Fruit fly (Drosophila melanogaster) whole organism, embryonic: Measurements from ENCODE around the gene vsg.

ENCODE experiments used
- ATbp ChIP-seq: fragments of 200-800 bp; sonication (Bioruptor generic); optimal IDR thresholded peaks from 2 replicates; lab custom pipeline; 2017; ENCODE audit warnings: missing biosample characterization, mild to moderate bottlenecking, missing genetic modification characterization, missing genetic modification reagents
- Aef1 ChIP-seq: fragments of 200-800 bp; sonication (Bioruptor generic); IDR thresholded peaks from 3 replicates; pipeline ENCODE4 v1.3.6; 2022; ENCODE audit warnings: missing biosample characterization, missing genetic modification characterization
- Atf-2 ChIP-seq: fragments of 200-800 bp; sonication (Bioruptor generic); optimal IDR thresholded peaks from 2 replicates; lab custom pipeline; 2016; ENCODE audit warnings: missing biosample characterization, missing genetic modification characterization
- CG10565 ChIP-seq: fragments of 200-800 bp; sonication (Bioruptor generic); optimal IDR thresholded peaks from 3 replicates; lab custom pipeline; 2016; ENCODE audit warnings: missing biosample characterization, mild to moderate bottlenecking, missing genetic modification characterization
- CG10959 ChIP-seq: fragments of 200-800 bp; sonication (Bioruptor generic); IDR thresholded peaks from 2 replicates; pipeline ENCODE4 v1.3.6; 2022; ENCODE audit warnings: missing biosample characterization, missing genetic modification characterization
- CG11093 ChIP-seq: fragments of 200-800 bp; sonication (Bioruptor generic); IDR thresholded peaks from 3 replicates; pipeline ENCODE4 v1.3.6; 2022; ENCODE audit warnings: missing biosample characterization, missing genetic modification characterization
- CG12299 ChIP-seq: fragments of 200-800 bp; sonication (Bioruptor generic); optimal IDR thresholded peaks from 2 replicates; lab custom pipeline; 2018; ENCODE audit warnings: missing biosample characterization, mild to moderate bottlenecking, missing genetic modification characterization
- CG14014 ChIP-seq: fragments of 200-800 bp; sonication (Bioruptor generic); IDR thresholded peaks from 2 replicates; pipeline ENCODE4 v1.3.6; 2022; ENCODE audit warnings: missing biosample characterization, missing genetic modification characterization
- CG16815 ChIP-seq: fragments of 200-800 bp; sonication (Bioruptor generic); optimal IDR thresholded peaks from 3 replicates; lab custom pipeline; 2017; ENCODE audit warnings: missing biosample characterization, mild to moderate bottlenecking, missing genetic modification characterization
- CG17359 ChIP-seq: fragments of 200-800 bp; sonication (Bioruptor generic); optimal IDR thresholded peaks from 3 replicates; lab custom pipeline; 2018; ENCODE audit warnings: missing biosample characterization, mild to moderate bottlenecking, missing genetic modification characterization, moderate library complexity
- CG17912 ChIP-seq: fragments of 200-800 bp; sonication (Bioruptor generic); optimal IDR thresholded peaks from 2 replicates; lab custom pipeline; 2018; ENCODE audit warnings: missing biosample characterization, mild to moderate bottlenecking, missing genetic modification characterization
- CG18011 ChIP-seq: fragments of 200-800 bp; sonication (Bioruptor generic); optimal IDR thresholded peaks from 2 replicates; lab custom pipeline; 2017; ENCODE audit warnings: missing biosample characterization, missing genetic modification characterization, mild to moderate bottlenecking, moderate library complexity, missing genotype
- CG18599 ChIP-seq: fragments of 200-800 bp; sonication (Bioruptor generic); optimal IDR thresholded peaks from 3 replicates; lab custom pipeline; 2017; ENCODE audit warnings: missing biosample characterization, missing genetic modification characterization, mild to moderate bottlenecking, moderate library complexity, missing genetic modification reagents
- CG34224 ChIP-seq: fragments of 200-800 bp; sonication (Bioruptor generic); IDR thresholded peaks from 3 replicates; pipeline ENCODE4 v1.3.6; 2022; ENCODE audit warnings: missing biosample characterization, missing genetic modification characterization; ENCODE audit not compliant: partially characterized antibody
- CG34376 ChIP-seq: fragments of 200-800 bp; sonication (Bioruptor generic); optimal IDR thresholded peaks from 2 replicates; lab custom pipeline; 2018; ENCODE audit warnings: missing biosample characterization, mild to moderate bottlenecking, missing genetic modification characterization
- CG34422 ChIP-seq: fragments of 200-800 bp; sonication (Bioruptor generic); IDR thresholded peaks from 3 replicates; pipeline ENCODE4 v1.3.6; 2022; ENCODE audit warnings: missing biosample characterization, missing genetic modification characterization
- CG6791 ChIP-seq: fragments of 200-800 bp; sonication (Bioruptor generic); IDR thresholded peaks from 3 replicates; pipeline ENCODE4 v1.3.6; 2022; ENCODE audit warnings: missing biosample characterization, missing genetic modification characterization; ENCODE audit not compliant: partially characterized antibody
- CG7556 ChIP-seq: fragments of 200-800 bp; sonication (Bioruptor generic); optimal IDR thresholded peaks from 2 replicates; lab custom pipeline; 2017; ENCODE audit warnings: missing biosample characterization, mild to moderate bottlenecking, missing genetic modification characterization
- CG7987 ChIP-seq: fragments of 200-800 bp; sonication (Bioruptor generic); optimal IDR thresholded peaks from 2 replicates; lab custom pipeline; 2018; ENCODE audit warnings: missing biosample characterization, mild to moderate bottlenecking, missing genetic modification characterization, moderate library complexity
- CG8290 ChIP-seq, 3 experiments: fragments of 200-800 bp; sonication (Bioruptor generic); optimal IDR thresholded peaks; 2 replicates each; lab custom pipeline; 2016 to 2019; ENCODE audit warnings: missing biosample characterization in 3 of 3, missing genetic modification characterization in 3 of 3, mild to moderate bottlenecking in 2 of 3, moderate library complexity in 1 of 3
- CHES-1-like ChIP-seq: fragments of 200-800 bp; sonication (Bioruptor generic); optimal IDR thresholded peaks from 2 replicates; lab custom pipeline; 2016; ENCODE audit warnings: missing biosample characterization, missing genetic modification characterization
- CrebB ChIP-seq: fragments of 200-800 bp; sonication (Bioruptor generic); optimal IDR thresholded peaks from 3 replicates; lab custom pipeline; 2018; ENCODE audit warnings: missing biosample characterization, mild to moderate bottlenecking, missing genetic modification characterization
- Ets65A ChIP-seq: fragments of 200-800 bp; sonication (Bioruptor generic); peaks from one replicate; lab custom pipeline; 2016; ENCODE audit warnings: missing biosample characterization, missing genetic modification characterization
- HHEX ChIP-seq: fragments of 200-800 bp; sonication (Bioruptor generic); optimal IDR thresholded peaks from 3 replicates; lab custom pipeline; 2017; ENCODE audit warnings: missing biosample characterization, mild to moderate bottlenecking, missing genetic modification characterization, missing genetic modification reagents
- Hey ChIP-seq: fragments of 200-800 bp; sonication (Bioruptor generic); optimal IDR thresholded peaks from 3 replicates; lab custom pipeline; 2018; ENCODE audit warnings: missing biosample characterization, mild to moderate bottlenecking, missing genetic modification characterization
- HmgZ ChIP-seq: fragments of 200-800 bp; sonication (Bioruptor generic); optimal IDR thresholded peaks from 2 replicates; lab custom pipeline; 2018; ENCODE audit warnings: missing biosample characterization, mild to moderate bottlenecking, missing genetic modification characterization
- MBD-R2 ChIP-seq: fragments of 200-800 bp; sonication (Bioruptor generic); IDR thresholded peaks from 2 replicates; pipeline ENCODE4 v1.3.6; 2022; ENCODE audit warnings: missing biosample characterization, missing genetic modification characterization
- Nf-YA ChIP-seq: fragments of 200-800 bp; sonication (Bioruptor generic); IDR thresholded peaks from 2 replicates; pipeline ENCODE4 v1.3.6; 2022; ENCODE audit warnings: missing biosample characterization, missing genetic modification characterization
- Sox102F ChIP-seq: fragments of 200-800 bp; sonication (Bioruptor generic); optimal IDR thresholded peaks from 2 replicates; lab custom pipeline; 2018; ENCODE audit warnings: missing biosample characterization, mild to moderate bottlenecking, missing genetic modification characterization, moderate library complexity
- Sry-β ChIP-seq: fragments of 200-800 bp; sonication (Bioruptor generic); optimal IDR thresholded peaks from 2 replicates; lab custom pipeline; 2018; ENCODE audit warnings: missing biosample characterization, mild to moderate bottlenecking, missing genetic modification characterization, moderate library complexity
- YL-1 ChIP-seq: fragments of 200-800 bp; sonication (Bioruptor generic); optimal IDR thresholded peaks from 3 replicates; lab custom pipeline; 2017; ENCODE audit warnings: missing biosample characterization, mild to moderate bottlenecking, missing genetic modification characterization
- ab ChIP-seq: fragments of 200-800 bp; sonication (Bioruptor generic); optimal IDR thresholded peaks from 2 replicates; lab custom pipeline; 2016; ENCODE audit warnings: missing biosample characterization, missing genetic modification characterization
- caup ChIP-seq: fragments of 200-800 bp; sonication (Bioruptor generic); optimal IDR thresholded peaks from 3 replicates; lab custom pipeline; 2017; ENCODE audit warnings: missing biosample characterization, mild to moderate bottlenecking, missing genetic modification characterization, moderate library complexity; ENCODE audit not compliant: severe bottlenecking
- ci ChIP-seq: fragments of 200-800 bp; sonication (Bioruptor generic); IDR thresholded peaks from 3 replicates; pipeline ENCODE4 v1.3.6; 2022; ENCODE audit warnings: missing biosample characterization, missing genetic modification characterization
- ftz-f1 ChIP-seq: fragments of 200-800 bp; sonication (Bioruptor generic); optimal IDR thresholded peaks from 2 replicates; lab custom pipeline; 2016; ENCODE audit warnings: missing biosample characterization, missing genetic modification characterization
- gro ChIP-seq: fragments of 200-800 bp; sonication (Bioruptor generic); optimal IDR thresholded peaks from 2 replicates; lab custom pipeline; 2016; ENCODE audit warnings: missing biosample characterization, missing genetic modification characterization
- gsb ChIP-seq: fragments of 200-800 bp; sonication (Bioruptor generic); IDR thresholded peaks from 2 replicates; pipeline ENCODE4 v1.3.6; 2022; ENCODE audit warnings: missing biosample characterization, missing genetic modification characterization
- h ChIP-seq: fragments of >200 bp; optimal IDR thresholded peaks from 2 replicates; lab custom pipeline; 2017
- insv ChIP-seq, 2 experiments: fragments of 200-800 bp; sonication (Bioruptor generic); optimal IDR thresholded peaks; 3 replicates each; lab custom pipeline; 2016 to 2018; ENCODE audit warnings: missing biosample characterization in 2 of 2, missing genetic modification characterization in 2 of 2
- jumu ChIP-seq: fragments of 200-800 bp; sonication (Bioruptor generic); optimal IDR thresholded peaks from 3 replicates; lab custom pipeline; 2016; ENCODE audit warnings: missing biosample characterization, missing genetic modification characterization
- lbe ChIP-seq: fragments of 200-800 bp; sonication (Bioruptor generic); optimal IDR thresholded peaks from 2 replicates; lab custom pipeline; 2016; ENCODE audit warnings: missing biosample characterization, mild to moderate bottlenecking, missing genetic modification characterization
- luna ChIP-seq: fragments of 200-800 bp; sonication (Bioruptor generic); optimal IDR thresholded peaks from 2 replicates; lab custom pipeline; 2016; ENCODE audit warnings: missing biosample characterization, missing genetic modification characterization
- mirr ChIP-seq: fragments of 200-800 bp; sonication (Bioruptor generic); optimal IDR thresholded peaks from 3 replicates; lab custom pipeline; 2018; ENCODE audit warnings: missing biosample characterization, mild to moderate bottlenecking, missing genetic modification characterization
- ro ChIP-seq: fragments of 200-800 bp; sonication (Bioruptor generic); IDR thresholded peaks from 2 replicates; pipeline ENCODE4 v1.3.6; 2022; ENCODE audit warnings: missing biosample characterization, missing genetic modification characterization
- salm ChIP-seq: fragments of 200-800 bp; sonication (Bioruptor generic); optimal IDR thresholded peaks from 2 replicates; lab custom pipeline; 2018; ENCODE audit warnings: missing biosample characterization, mild to moderate bottlenecking, missing genetic modification characterization
- stwl ChIP-seq: fragments of 200-800 bp; sonication (Bioruptor generic); optimal IDR thresholded peaks from 3 replicates; lab custom pipeline; 2018; ENCODE audit warnings: missing biosample characterization, mild to moderate bottlenecking, missing genetic modification characterization, moderate library complexity
- sug ChIP-seq: fragments of 200-800 bp; optimal IDR thresholded peaks from 2 replicates; lab custom pipeline; 2019; ENCODE audit warnings: missing biosample characterization, mild to moderate bottlenecking, missing genetic modification characterization, moderate library complexity
- tna ChIP-seq: fragments of 200-800 bp; sonication (Bioruptor generic); IDR thresholded peaks from 2 replicates; pipeline ENCODE4 v1.3.6; 2022; ENCODE audit warnings: missing biosample characterization, missing genetic modification characterization; ENCODE audit not compliant: partially characterized antibody
- vvl ChIP-seq: fragments of 200-800 bp; sonication (Bioruptor generic); IDR thresholded peaks from 2 replicates; pipeline ENCODE4 v1.3.6; 2022; ENCODE audit warnings: missing biosample characterization, missing genetic modification characterization

The vsg gene

dm6 chr3L:9691476-9691826, 22.7 kb upstream of the vsg start (continued):
- TF ChIP-seq CG6791 (0 out of 3 replicates have a peak, but pooled peaks have one; percentile 40), CG14014 (GFP tag; lab: Robert Waterston, UW) (no peak), caup (peak; percentile 12), CG11093 (GFP tag; lab: Robert Waterston, UW) (no peak), Hey (tag; lab: Kevin White, UChicago) (peak; percentile 12), CG18599 (GFP tag; lab: Kevin White, UChicago) (peak; percentile 27), YL-1 (GFP tag; lab: Kevin White, UChicago) (peak; percentile 7), gro (peak; percentile 60), CG34376 (GFP tag; lab: Kevin White, UChicago) (peak; percentile 93), HmgZ (tag; lab: Kevin White, UChicago) (peak; percentile 53), ftz-f1 (GFP tag; lab: Kevin White, UChicago) (peak; percentile 51), ATbp (GFP tag; lab: Kevin White, UChicago) (no peak), sug (peak; percentile 95), MBD-R2 (0 out of 2 replicates have a peak, but pooled peaks have one; percentile 5), CG18011 (GFP tag; lab: Kevin White, UChicago) (peak; percentile 96), Ets65A (GFP tag; lab: Kevin White, UChicago) (peak; percentile 24)
- TF ChIP-seq, all 482 proteins: peak for 29

dm6 chr3L:9692234-9692891, 21.8 kb upstream of the vsg start:
- peak; percentile 27; the same call in 1 of the 2 replicates for TF ChIP-seq tna (GFP tag; lab: Robert Waterston, UW)
- no peak for TF ChIP-seq lbe
- TF ChIP-seq ro (GFP tag; lab: Robert Waterston, UW), result no peak
- peak; percentile 32; the same call in 2 of the 3 replicates for TF ChIP-seq Aef1 (GFP tag; lab: Robert Waterston, UW)
- TF ChIP-seq CG12299, result peak; percentile 40
- TF ChIP-seq CG34422 (GFP tag; lab: Robert Waterston, UW), result no peak; the same call in 2 of the 3 replicates
- TF ChIP-seq ab, result no peak
- no peak for TF ChIP-seq CHES-1-like (GFP tag; lab: Kevin White, UChicago)
- no peak for TF ChIP-seq HHEX (GFP tag; lab: Kevin White, UChicago)
- TF ChIP-seq CrebB, result peak; percentile 14
- no peak for TF ChIP-seq Atf-2
- no peak for TF ChIP-seq CG7556 (GFP tag; lab: Kevin White, UChicago)
- no peak for TF ChIP-seq CG8290 (GFP tag; optimal IDR thresholded peaks at IDR 0.05; lab: Kevin White, UChicago)
- no peak for TF ChIP-seq CG8290 (tag; optimal IDR thresholded peaks at IDR 0.05; lab: Kevin White, UChicago)
- TF ChIP-seq CG17912 (GFP tag; lab: Kevin White, UChicago), result peak; percentile 11
- TF ChIP-seq gsb (GFP tag; lab: Robert Waterston, UW), result no peak
- TF ChIP-seq CG7987 (GFP tag; lab: Kevin White, UChicago), result peak; percentile 0
- no peak for TF ChIP-seq insv (GFP tag; optimal IDR thresholded peaks at IDR 0.05; lab: Kevin White, UChicago)
- TF ChIP-seq Sox102F (GFP tag; lab: Kevin White, UChicago), result no peak
- TF ChIP-seq h (lab: Kevin White, UChicago), result no peak
- peak; percentile 53; the same call in 1 of the 3 replicates for TF ChIP-seq ci (GFP tag; lab: Robert Waterston, UW)
- TF ChIP-seq CG34224, result peak; percentile 73
- peak; percentile 42 for TF ChIP-seq salm (tag; lab: Kevin White, UChicago)
- TF ChIP-seq vvl, result no peak
- no peak for TF ChIP-seq luna
- no peak for TF ChIP-seq CG10565
- no peak for TF ChIP-seq Sry-β (GFP tag; lab: Kevin White, UChicago)
- TF ChIP-seq CG10959 (GFP tag; lab: Robert Waterston, UW), result no peak
- no peak for TF ChIP-seq jumu (GFP tag; lab: Kevin White, UChicago)
- peak; percentile 57 for TF ChIP-seq mirr (GFP tag; lab: Kevin White, UChicago)
- TF ChIP-seq CG16815 (GFP tag; lab: Kevin White, UChicago), result no peak
- TF ChIP-seq CG17359 (tag; lab: Kevin White, UChicago), result no peak
- TF ChIP-seq stwl (tag; lab: Kevin White, UChicago), result no peak
- TF ChIP-seq Nf-YA (GFP tag; lab: Robert Waterston, UW), result no peak
